Fruit fly (Drosophila melanogaster) whole organism, wandering third instar larva: ENCODE measurements around the gene Tpst.

Experiments
- Abd-B ChIP-seq: fragments of >200 bp; optimal IDR thresholded peaks from 2 replicates; lab custom pipeline; 2017; ENCODE audit warnings: missing biosample characterization, missing genetic modification characterization
- CrebA ChIP-seq: fragments of 200-800 bp; sonication (Bioruptor generic); optimal IDR thresholded peaks from 2 replicates; lab custom pipeline; 2016; ENCODE audit warnings: missing biosample characterization, mild to moderate bottlenecking, missing genetic modification characterization, borderline replicate concordance
- Dfd ChIP-seq: fragments of >200 bp; optimal IDR thresholded peaks from 2 replicates; lab custom pipeline; 2017; ENCODE audit warnings: missing biosample characterization, missing genetic modification characterization
- Dif ChIP-seq: fragments of 200-275, 200-300 bp; sonication (Bioruptor generic); optimal IDR thresholded peaks from 2 replicates; lab custom pipeline; 2018; ENCODE audit warnings: missing biosample characterization, missing genetic modification characterization; ENCODE audit not compliant: partially characterized antibody
- GATAd ChIP-seq: sonication (Bioruptor generic); optimal IDR thresholded peaks from 2 replicates; lab custom pipeline; 2016; ENCODE audit warnings: missing biosample characterization, missing genetic modification characterization
- HLH106 ChIP-seq: fragments of 200-800 bp; optimal IDR thresholded peaks from 3 replicates; lab custom pipeline; 2019; ENCODE audit warnings: missing biosample characterization, mild to moderate bottlenecking, missing genetic modification characterization, moderate library complexity
- Hnf4 ChIP-seq: fragments of 200-800 bp; sonication (Bioruptor generic); optimal IDR thresholded peaks from 2 replicates; lab custom pipeline; 2016; ENCODE audit warnings: missing biosample characterization, mild to moderate bottlenecking, missing genetic modification characterization
- Hr78 ChIP-seq: fragments of >200 bp; optimal IDR thresholded peaks from 2 replicates; lab custom pipeline; 2017; ENCODE audit warnings: missing biosample characterization, missing genetic modification characterization
- Hr83 ChIP-seq: fragments of 200-300 bp; sonication (Bioruptor generic); optimal IDR thresholded peaks from 2 replicates; lab custom pipeline; 2016; ENCODE audit warnings: missing biosample characterization, mild to moderate bottlenecking, missing genetic modification characterization, moderate library complexity; ENCODE audit not compliant: poor library complexity, severe bottlenecking
- Jra ChIP-seq: sonication (Bioruptor generic); optimal IDR thresholded peaks from 2 replicates; lab custom pipeline; 2016; ENCODE audit warnings: missing biosample characterization, missing genetic modification characterization
- Mio ChIP-seq: sonication (Bioruptor generic); optimal IDR thresholded peaks from 2 replicates; lab custom pipeline; 2016; ENCODE audit warnings: missing biosample characterization, missing genetic modification characterization
- Myc ChIP-seq: fragments of >200 bp; optimal IDR thresholded peaks from 2 replicates; lab custom pipeline; 2017
- N ChIP-seq: fragments of >200 bp; optimal IDR thresholded peaks from 2 replicates; lab custom pipeline; 2018; ENCODE audit warnings: missing biosample characterization, missing external identifiers, missing genetic modification characterization
- OdsH ChIP-seq: fragments of 200-800 bp; sonication (Bioruptor generic); optimal IDR thresholded peaks from 2 replicates; lab custom pipeline; 2016; ENCODE audit warnings: missing biosample characterization, mild to moderate bottlenecking, missing genetic modification characterization
- Rel ChIP-seq, 2 experiments: fragments of 200-800 bp; sonication (Bioruptor generic) in 1 of 2; optimal IDR thresholded peaks; 2 replicates in 1 of 2; 3 replicates in 1 of 2; lab custom pipeline; 2016 to 2019; ENCODE audit warnings: mild to moderate bottlenecking in 2 of 2, missing biosample characterization in 2 of 2, missing genetic modification characterization in 2 of 2, moderate library complexity in 1 of 2
- Sp1 ChIP-seq: fragments of 200-800 bp; sonication (Bioruptor generic); optimal IDR thresholded peaks from 3 replicates; lab custom pipeline; 2019; ENCODE audit warnings: missing biosample characterization, mild to moderate bottlenecking, missing genetic modification characterization, moderate library complexity
- Vsx2 ChIP-seq: fragments of 200-300, 225-300 bp; sonication (Bioruptor generic); optimal IDR thresholded peaks from 2 replicates; lab custom pipeline; 2018; ENCODE audit warnings: missing biosample characterization, missing genetic modification characterization; ENCODE audit not compliant: partially characterized antibody
- br ChIP-seq: fragments of 200-800 bp; sonication (Bioruptor generic); optimal IDR thresholded peaks from 2 replicates; lab custom pipeline; 2016; ENCODE audit warnings: missing biosample characterization, missing genetic modification characterization
- brk ChIP-seq: fragments of 200-800 bp; sonication (Bioruptor generic); optimal IDR thresholded peaks from 2 replicates; lab custom pipeline; 2016; ENCODE audit warnings: missing biosample characterization, mild to moderate bottlenecking, missing genetic modification characterization
- dl ChIP-seq, 2 experiments: fragments of 175-275, 200-275 bp in 1 of 2; fragments of 200-275 bp in 1 of 2; sonication (Bioruptor generic); optimal IDR thresholded peaks; lab custom pipeline; 2018; ENCODE audit warnings: mild to moderate bottlenecking in 2 of 2, missing biosample characterization in 2 of 2, missing genetic modification characterization in 2 of 2, moderate library complexity in 2 of 2; ENCODE audit not compliant: partially characterized antibody in 2 of 2, insufficient read depth in 1 of 2
- dmrt93B ChIP-seq: fragments of 200-800 bp; sonication (Bioruptor generic); optimal IDR thresholded peaks from 2 replicates; lab custom pipeline; 2018; ENCODE audit warnings: missing biosample characterization, mild to moderate bottlenecking, missing genetic modification characterization
- dsf ChIP-seq: sonication (Bioruptor generic); optimal IDR thresholded peaks from 2 replicates; lab custom pipeline; 2016; ENCODE audit warnings: missing biosample characterization, missing genetic modification characterization, borderline replicate concordance
- ey ChIP-seq: fragments of 200-800 bp; sonication (Bioruptor generic); optimal IDR thresholded peaks from 2 replicates; lab custom pipeline; 2016; ENCODE audit warnings: missing biosample characterization, missing genetic modification characterization
- foxo ChIP-seq, 2 experiments: fragments of 200-800 bp; sonication (Bioruptor generic); optimal IDR thresholded peaks; 2 replicates in 1 of 2; 3 replicates in 1 of 2; lab custom pipeline; 2016 to 2017; ENCODE audit warnings: missing biosample characterization in 2 of 2, missing genetic modification characterization in 2 of 2
- fru ChIP-seq: fragments of 200-800 bp; sonication (Bioruptor generic); optimal IDR thresholded peaks from 3 replicates; lab custom pipeline; 2016; ENCODE audit warnings: missing biosample characterization, mild to moderate bottlenecking, missing genetic modification characterization
- h ChIP-seq: fragments of 200-800 bp; sonication (Bioruptor generic); optimal IDR thresholded peaks from 3 replicates; lab custom pipeline; 2016; ENCODE audit warnings: missing biosample characterization, mild to moderate bottlenecking, missing genetic modification characterization
- jim ChIP-seq: fragments of 175-275, 200-325 bp; sonication (Bioruptor generic); optimal IDR thresholded peaks from 2 replicates; lab custom pipeline; 2016; ENCODE audit warnings: missing biosample characterization, mild to moderate bottlenecking, missing genetic modification characterization
- lola ChIP-seq: fragments of >200 bp; optimal IDR thresholded peaks from 2 replicates; lab custom pipeline; 2017; ENCODE audit warnings: missing biosample characterization, missing genetic modification characterization
- pan ChIP-seq: fragments of >200 bp; optimal IDR thresholded peaks from 2 replicates; lab custom pipeline; 2017
- psq ChIP-seq: fragments of 200-800 bp; sonication (Bioruptor generic); optimal IDR thresholded peaks from 3 replicates; lab custom pipeline; 2017; ENCODE audit warnings: missing biosample characterization, mild to moderate bottlenecking, missing genetic modification characterization, moderate library complexity
- rgr ChIP-seq: fragments of 200-800 bp; sonication (Bioruptor generic); optimal IDR thresholded peaks from 3 replicates; lab custom pipeline; 2016; ENCODE audit warnings: missing biosample characterization, mild to moderate bottlenecking, missing genetic modification characterization
- sv ChIP-seq: fragments of 200-800 bp; sonication (Bioruptor generic); optimal IDR thresholded peaks from 3 replicates; lab custom pipeline; 2016; ENCODE audit warnings: missing biosample characterization, missing genetic modification characterization
- tai ChIP-seq: sonication (Bioruptor generic); optimal IDR thresholded peaks from 2 replicates; lab custom pipeline; 2016; ENCODE audit warnings: missing biosample characterization, missing genetic modification characterization
- usp ChIP-seq: fragments of >200 bp; optimal IDR thresholded peaks from 2 replicates; lab custom pipeline; 2017; ENCODE audit warnings: missing biosample characterization, missing genetic modification characterization
- woc ChIP-seq: sonication (Bioruptor generic); optimal IDR thresholded peaks from 2 replicates; lab custom pipeline; 2016; ENCODE audit warnings: missing biosample characterization, mild to moderate bottlenecking, missing genetic modification characterization

The Tpst gene

DNA sequence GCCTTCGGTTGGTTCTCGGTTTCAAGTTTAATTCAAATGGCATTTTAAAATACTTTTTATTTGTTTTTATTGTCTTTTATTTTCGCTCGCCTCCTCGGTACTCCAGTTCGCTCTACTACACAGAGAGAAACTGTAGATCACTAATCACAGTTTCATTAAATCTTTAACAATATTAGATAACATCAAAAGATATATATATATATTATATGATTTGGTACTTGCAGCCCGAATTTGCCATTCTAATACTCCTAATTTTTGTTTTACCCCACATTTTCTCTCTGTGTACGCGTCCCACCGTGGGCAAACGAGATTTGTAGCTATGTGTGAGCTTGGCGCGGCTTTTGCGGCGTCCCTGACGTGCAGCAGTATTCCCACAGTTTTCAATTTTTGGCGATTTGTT lies 34.0 kb upstream of the Tpst start:
- TF ChIP-seq dmrt93B (peak; percentile 19), OdsH (GFP tag; lab: Kevin White, UChicago) (peak; percentile 56), pan (lab: Kevin White, UChicago) (no peak), foxo (GFP tag; optimal IDR thresholded peaks at IDR 0.05; lab: Kevin White, UChicago) (peak in 1 of 2 experiments; percentile 70), rgr (GFP tag; lab: Kevin White, UChicago) (peak; percentile 65), h (GFP tag; lab: Kevin White, UChicago) (peak; percentile 58), fru (GFP tag; lab: Kevin White, UChicago) (peak; percentile 15), Vsx2 (GFP tag; lab: Kevin White, UChicago) (no peak), sv (GFP tag; lab: Kevin White, UChicago) (no peak), Sp1 (GFP tag; lab: Kevin White, UChicago) (peak; percentile 52), HLH106 (peak; percentile 61), psq (GFP tag; lab: Kevin White, UChicago) (peak; percentile 53), ey (GFP tag; lab: Kevin White, UChicago) (peak; percentile 7), Hr78 (GFP tag; lab: Kevin White, UChicago) (no peak)

dm6 chrX:13530199-13530788 lies 33.3 kb upstream of the Tpst start, which contains the start of gene CG44428:
Gene CG44428, minus strand, starts transcription at chrX:13530249.
- no peak for TF ChIP-seq Vsx2 (GFP tag; lab: Kevin White, UChicago)
- TF ChIP-seq Dfd (GFP tag; lab: Kevin White, UChicago), result peak; percentile 94

dm6 chrX:13534100-13534499 lies 29.5 kb upstream of the Tpst start, which contains the start of gene CG15756:
Gene CG15756, plus strand, starts transcription at chrX:13534400.
- TF ChIP-seq Jra (no peak), ey (GFP tag; lab: Kevin White, UChicago) (no peak), fru (GFP tag; lab: Kevin White, UChicago) (no peak), HLH106 (no peak), brk (no peak), Myc (no peak), dl (GFP tag; optimal IDR thresholded peaks at IDR 0.05; lab: Kevin White, UChicago; ENCODE audit: insufficient read depth in 1 of 2, partially characterized antibody in 2 of 2) (no peak), CrebA (GFP tag; lab: Kevin White, UChicago) (no peak), br (GFP tag; lab: Kevin White, UChicago) (no peak), foxo (GFP tag; optimal IDR thresholded peaks at IDR 0.05; lab: Kevin White, UChicago) (no peak), psq (GFP tag; lab: Kevin White, UChicago) (no peak), Dfd (GFP tag; lab: Kevin White, UChicago) (no peak), Abd-B (GFP tag; lab: Kevin White, UChicago) (no peak), h (GFP tag; lab: Kevin White, UChicago) (no peak), dsf (GFP tag; lab: Kevin White, UChicago) (no peak), tai (no peak), usp (no peak)

DNA sequence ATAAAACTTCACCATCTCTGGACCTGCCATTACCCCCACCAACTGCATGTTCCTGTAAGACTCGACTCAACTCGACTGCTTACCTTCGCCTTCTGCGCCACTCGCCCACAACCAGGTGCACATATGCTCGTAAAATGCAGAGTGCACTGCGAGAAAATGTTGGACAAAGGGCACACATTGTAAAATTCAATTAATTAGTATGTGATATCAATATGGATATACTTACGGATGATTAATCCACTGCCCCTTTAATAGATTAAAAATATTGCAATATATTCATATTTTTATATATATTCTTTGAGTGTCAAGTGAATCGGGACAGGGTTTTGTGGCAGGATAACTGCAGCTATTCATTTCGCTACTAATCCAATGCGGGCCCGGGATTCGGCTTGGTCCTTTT lies 26.8 kb upstream of the Tpst start:
- TF ChIP-seq HLH106 (peak; percentile 6), h (GFP tag; lab: Kevin White, UChicago) (peak; percentile 31), dmrt93B (no peak), psq (GFP tag; lab: Kevin White, UChicago) (peak; percentile 17), dl (GFP tag; optimal IDR thresholded peaks at IDR 0.05; lab: Kevin White, UChicago; ENCODE audit: insufficient read depth in 1 of 2, partially characterized antibody in 2 of 2) (no peak), Hnf4 (GFP tag; lab: Kevin White, UChicago) (no peak), tai (no peak), Hr83 (no peak), Vsx2 (GFP tag; lab: Kevin White, UChicago) (no peak), foxo (GFP tag; optimal IDR thresholded peaks at IDR 0.05; lab: Kevin White, UChicago) (peak in 1 of 2 experiments; percentile 28), OdsH (GFP tag; lab: Kevin White, UChicago) (peak; percentile 6), usp (no peak), rgr (GFP tag; lab: Kevin White, UChicago) (peak; percentile 2), br (GFP tag; lab: Kevin White, UChicago) (no peak), Jra (no peak)

DNA sequence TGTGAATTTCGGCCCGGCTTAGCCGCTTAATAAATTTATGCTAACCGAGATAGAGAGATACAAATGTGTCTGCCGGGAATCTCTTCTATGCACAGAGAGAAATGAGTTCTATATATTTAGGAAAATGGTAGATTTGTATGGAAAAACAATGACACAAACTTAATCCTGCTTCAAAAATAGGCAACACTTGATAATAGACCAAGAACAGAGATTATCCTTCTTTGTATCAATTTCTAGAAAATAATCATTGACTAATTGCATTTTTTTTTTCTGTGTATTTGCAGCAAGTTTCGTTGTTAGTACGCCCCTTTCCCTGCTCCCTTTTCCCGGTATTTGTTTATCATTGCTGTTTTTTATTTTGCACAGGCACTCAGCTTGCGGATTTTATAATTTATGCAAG lies 24.2 kb upstream of the Tpst start:
- TF ChIP-seq Vsx2 (GFP tag; lab: Kevin White, UChicago) (no peak), brk (no peak), Dif (no peak), rgr (GFP tag; lab: Kevin White, UChicago) (peak; percentile 60), Mio (GFP tag; lab: Kevin White, UChicago) (no peak), jim (GFP tag; lab: Kevin White, UChicago) (no peak), sv (GFP tag; lab: Kevin White, UChicago) (no peak), usp (no peak), pan (lab: Kevin White, UChicago) (no peak), br (GFP tag; lab: Kevin White, UChicago) (peak; percentile 17), dl (GFP tag; optimal IDR thresholded peaks at IDR 0.05; lab: Kevin White, UChicago; ENCODE audit: insufficient read depth in 1 of 2, partially characterized antibody in 2 of 2) (no peak), tai (no peak), N (GFP tag; lab: Kevin White, UChicago) (no peak), Hr83 (no peak), Rel (GFP tag; optimal IDR thresholded peaks at IDR 0.05; lab: Kevin White, UChicago) (no peak), Rel (tag; optimal IDR thresholded peaks at IDR 0.05; lab: Kevin White, UChicago) (no peak), HLH106 (peak; percentile 60), dsf (GFP tag; lab: Kevin White, UChicago) (no peak), CrebA (GFP tag; lab: Kevin White, UChicago) (no peak), lola (GFP tag; lab: Kevin White, UChicago) (no peak), ey (GFP tag; lab: Kevin White, UChicago) (peak; percentile 64), GATAd (GFP tag; lab: Kevin White, UChicago) (no peak), Jra (no peak), Myc (no peak), woc (GFP tag; lab: Kevin White, UChicago) (peak; percentile 7)
